Fruit fly (Drosophila melanogaster) Kc167 (cell line): ENCODE results near the gene CG4194.

Source experiments
- Sin3A ChIP-seq: fragments of >200 bp; optimal IDR thresholded peaks from 2 replicates; lab custom pipeline; 2018; ENCODE audit warnings: missing external identifiers
- h ChIP-seq: fragments of >200 bp; optimal IDR thresholded peaks from 3 replicates; lab custom pipeline; 2018; ENCODE audit warnings: missing external identifiers
- insv ChIP-seq: fragments of >200 bp; optimal IDR thresholded peaks from 3 replicates; lab custom pipeline; 2018; ENCODE audit warnings: missing external identifiers
- ttk ChIP-seq: sonication (Bioruptor generic); optimal IDR thresholded peaks from 2 replicates; lab custom pipeline; 2017; ENCODE audit warnings: missing external identifiers

DNA sequence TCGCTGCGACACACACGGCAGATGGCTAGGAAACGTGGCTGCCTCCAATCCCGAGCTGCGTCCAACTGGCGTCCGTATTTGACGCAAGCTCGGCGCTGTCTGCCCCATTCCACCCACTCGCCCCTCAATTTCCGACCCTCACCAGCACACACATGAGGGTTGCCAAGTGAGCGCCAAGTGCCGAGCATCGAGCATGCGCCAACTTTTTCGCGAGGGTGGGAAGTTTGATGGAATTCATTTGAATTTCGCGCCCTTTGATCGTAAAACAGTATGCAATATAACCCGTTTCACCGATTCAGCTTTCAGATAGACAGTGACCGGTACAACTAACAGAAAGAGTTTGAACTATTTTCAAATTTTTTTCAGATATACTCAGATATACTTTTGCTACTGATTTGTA is 6.5 kb upstream of the CG4194 start, which contains the start of gene Sik2:
- no peak for TF ChIP-seq Sin3A (lab: Kevin White, UChicago)
- TF ChIP-seq h (lab: Kevin White, UChicago): no peak
- TF ChIP-seq ttk: no peak
- TF ChIP-seq insv (lab: Kevin White, UChicago): no peak
